Fruit fly (Drosophila melanogaster) Kc167 (cell line): ENCODE measurements around the gene CG4911.

Source experiments
- Myc ChIP-seq: fragments of >200 bp; optimal IDR thresholded peaks from 2 replicates; lab custom pipeline; 2017; ENCODE audit warnings: missing external identifiers
- Sin3A ChIP-seq: fragments of >200 bp; optimal IDR thresholded peaks from 2 replicates; lab custom pipeline; 2018; ENCODE audit warnings: missing external identifiers
- psq ChIP-seq: fragments of >200 bp; optimal IDR thresholded peaks from 2 replicates; lab custom pipeline; 2017; ENCODE audit warnings: missing external identifiers

dm6 chr3L:9072731-9073385 lies at the start of gene CG4911, which contains the start of gene CG4942:
- TF ChIP-seq Sin3A (lab: Kevin White, UChicago) (no peak), psq (lab: Kevin White, UChicago) (no peak), Myc (lab: Kevin White, UChicago) (no peak)
